Worm (Caenorhabditis elegans): ENCODE data around the gene W06G6.10.

W06G6.10 gene

DNA sequence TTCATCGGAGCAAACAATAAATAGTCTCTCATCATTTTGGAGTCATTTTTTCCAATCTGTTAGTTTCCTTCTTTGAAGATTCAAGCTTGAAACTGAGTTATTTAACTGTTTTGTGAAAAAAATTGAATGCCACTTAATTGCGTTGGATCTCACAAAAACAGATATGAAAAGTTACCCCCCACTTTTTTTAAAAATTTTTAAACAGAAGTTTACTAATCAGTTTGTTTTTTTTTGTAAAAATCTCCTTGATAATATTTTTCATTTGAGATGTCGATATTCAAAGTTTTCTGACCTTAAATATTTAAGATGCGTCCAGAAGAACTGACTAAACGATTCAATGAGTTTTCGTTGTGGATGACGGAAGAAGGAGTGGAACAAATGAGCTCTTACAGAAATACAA lies 40.7 kb downstream of the W06G6.10 start, which contains the start of gene Y32B12C.1:
TSS of gene Y32B12C.1 (plus strand) at position 301 of the 400 bp plus-strand sequence.
- TF ChIP-seq lin-32 (GFP tag; optimal IDR thresholded peaks at IDR 0.05) (no peak), unc-62 (GFP tag; optimal IDR thresholded peaks at IDR 0.05) (no peak), tbx-8 (GFP tag; optimal IDR thresholded peaks at IDR 0.05) (no peak), sptf-1 (tag; optimal IDR thresholded peaks at IDR 0.05) (no peak), unc-39 (tag; optimal IDR thresholded peaks at IDR 0.05) (no peak), ceh-43 (GFP tag; optimal IDR thresholded peaks at IDR 0.05) (no peak), pha-4 (tag; optimal IDR thresholded peaks at IDR 0.05) (no peak), ceh-39 (tag; optimal IDR thresholded peaks at IDR 0.05) (no peak), ztf-11 (tag; optimal IDR thresholded peaks at IDR 0.05) (no peak), snpc-4 (tag; optimal IDR thresholded peaks at IDR 0.05) (no peak), nhr-76 (tag; optimal IDR thresholded peaks at IDR 0.05) (no peak), elt-3 (tag; optimal IDR thresholded peaks at IDR 0.05) (no peak)

DNA sequence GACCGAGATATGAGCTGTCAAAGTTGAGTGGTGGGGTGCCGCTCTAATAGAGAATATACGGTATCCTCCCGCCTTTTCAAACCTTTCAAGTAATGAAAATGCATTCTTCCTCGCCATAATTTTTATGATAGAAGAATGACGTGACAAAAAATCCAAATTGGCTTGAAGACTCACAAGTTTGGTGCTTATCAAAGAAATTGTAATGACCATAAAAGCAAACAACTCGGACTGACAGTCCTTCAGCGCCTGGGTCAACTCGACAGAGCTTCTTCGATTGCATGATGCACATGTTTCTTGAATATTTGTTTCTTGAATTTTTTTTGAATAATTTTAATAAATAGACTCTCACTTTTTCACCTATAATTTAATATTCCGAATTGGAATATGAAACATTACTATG lies 41.5 kb downstream of the W06G6.10 start:
- TF ChIP-seq M03D4.4 (tag; optimal IDR thresholded peaks at IDR 0.05) (no peak), ces-1 (GFP tag; optimal IDR thresholded peaks at IDR 0.05) (no peak), nhr-2 (tag; optimal IDR thresholded peaks at IDR 0.05) (no peak), lin-13 (tag; optimal IDR thresholded peaks at IDR 0.05) (no peak)

DNA sequence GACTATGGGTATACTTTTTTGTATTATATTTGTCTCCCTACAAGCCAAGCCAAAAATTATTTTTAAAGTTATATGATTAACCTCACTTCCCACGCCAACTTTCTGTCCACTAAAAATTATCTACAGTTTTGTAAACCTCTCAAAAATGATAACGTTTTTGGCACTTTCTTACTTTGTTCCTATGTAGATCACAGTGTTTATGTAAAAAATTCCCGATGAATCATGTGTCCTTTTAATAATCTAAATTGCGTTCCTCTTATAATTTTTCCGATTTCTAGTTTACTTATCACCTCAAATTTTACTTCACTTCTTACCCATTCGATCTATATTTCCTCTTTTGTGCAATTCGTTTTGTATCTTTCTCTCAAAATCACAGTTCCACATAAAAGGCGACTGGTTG lies 42.7 kb downstream of the W06G6.10 start:
- TF ChIP-seq flh-1 (GFP tag; optimal IDR thresholded peaks at IDR 0.05) = no peak
- no peak for TF ChIP-seq lin-13 (tag; optimal IDR thresholded peaks at IDR 0.05)
- no peak for TF ChIP-seq ceh-83 (GFP tag; optimal IDR thresholded peaks at IDR 0.05)
- no peak for TF ChIP-seq nhr-76 (tag; optimal IDR thresholded peaks at IDR 0.05)
- TF ChIP-seq lsy-2 (tag; optimal IDR thresholded peaks at IDR 0.05) = no peak
- TF ChIP-seq unc-39 (tag; optimal IDR thresholded peaks at IDR 0.05) = no peak

DNA sequence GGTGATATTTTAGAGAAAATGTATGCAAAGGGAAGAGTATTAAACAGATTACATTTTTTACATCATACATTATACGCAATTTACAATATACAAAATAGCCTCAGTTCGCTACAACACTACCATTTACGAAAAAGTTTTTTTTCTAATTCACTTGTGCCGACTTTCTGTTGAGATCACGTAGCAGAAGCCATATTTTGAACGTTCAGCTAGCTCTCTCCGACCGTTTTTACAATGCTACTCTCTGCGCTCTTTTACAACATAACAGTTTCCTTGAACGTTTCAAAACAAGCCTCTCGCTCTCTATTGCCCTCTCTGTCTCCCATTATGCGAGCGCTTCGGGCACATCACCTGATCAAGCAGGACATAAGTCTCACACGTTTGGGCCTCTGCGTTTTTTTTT lies 43.9 kb downstream of the W06G6.10 start, which contains the start of gene T03E6.8:
TSS of gene T03E6.8 (minus strand) at position 101 of the 400 bp plus-strand sequence.
- TF ChIP-seq lin-13 (tag; optimal IDR thresholded peaks at IDR 0.05) (no peak), elt-3 (tag; optimal IDR thresholded peaks at IDR 0.05) (no peak), ceh-39 (tag; optimal IDR thresholded peaks at IDR 0.05) (no peak), M03D4.4 (tag; optimal IDR thresholded peaks at IDR 0.05) (no peak), drap-1 (GFP tag; optimal IDR thresholded peaks at IDR 0.05) (no peak)

DNA sequence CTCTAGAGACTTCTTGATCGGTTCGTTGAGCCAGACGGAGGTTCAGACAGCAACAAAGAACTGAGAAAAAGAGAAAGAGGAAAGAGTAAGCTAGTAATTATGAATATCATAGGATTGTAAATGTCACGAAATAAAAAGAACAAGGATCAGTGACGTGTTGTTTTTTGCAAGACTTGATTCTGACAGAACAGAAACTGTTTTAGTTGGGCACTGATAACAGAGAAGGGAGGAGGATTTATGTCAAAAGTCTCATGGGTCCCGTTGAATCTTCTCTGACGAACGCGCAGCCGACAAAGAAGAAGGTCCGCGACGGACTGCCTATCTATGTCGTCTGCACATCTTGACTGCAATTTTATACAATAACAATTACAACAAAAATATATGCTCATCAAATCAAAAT lies 46.4 kb downstream of the W06G6.10 start, which contains the start of gene T03E6.9:
TSS of gene T03E6.9 (minus strand) at position 101 of the 400 bp plus-strand sequence.
- TF ChIP-seq lin-13 (tag; optimal IDR thresholded peaks at IDR 0.05) (no peak), nhr-12 (tag; optimal IDR thresholded peaks at IDR 0.05) (no peak), ham-2 (GFP tag; optimal IDR thresholded peaks at IDR 0.05) (no peak), flh-1 (GFP tag; optimal IDR thresholded peaks at IDR 0.05) (no peak), mls-2 (tag; optimal IDR thresholded peaks at IDR 0.05) (no peak), lin-32 (GFP tag; optimal IDR thresholded peaks at IDR 0.05) (no peak), ces-1 (GFP tag; optimal IDR thresholded peaks at IDR 0.05) (no peak), hlh-1 (tag; optimal IDR thresholded peaks at IDR 0.05) (no peak), ceh-39 (tag; optimal IDR thresholded peaks at IDR 0.05) (no peak), bed-3 (GFP tag; optimal IDR thresholded peaks at IDR 0.05) (no peak), mab-5 (tag; optimal IDR thresholded peaks at IDR 0.05) (no peak), unc-39 (tag; optimal IDR thresholded peaks at IDR 0.05) (no peak), ztf-11 (tag; optimal IDR thresholded peaks at IDR 0.05) (no peak), nhr-2 (tag; optimal IDR thresholded peaks at IDR 0.05) (no peak), unc-120 (tag; optimal IDR thresholded peaks at IDR 0.05; ENCODE audit: poor library complexity, severe bottlenecking) (no peak), M03D4.4 (tag; optimal IDR thresholded peaks at IDR 0.05) (no peak), ceh-83 (GFP tag; optimal IDR thresholded peaks at IDR 0.05) (no peak)

DNA sequence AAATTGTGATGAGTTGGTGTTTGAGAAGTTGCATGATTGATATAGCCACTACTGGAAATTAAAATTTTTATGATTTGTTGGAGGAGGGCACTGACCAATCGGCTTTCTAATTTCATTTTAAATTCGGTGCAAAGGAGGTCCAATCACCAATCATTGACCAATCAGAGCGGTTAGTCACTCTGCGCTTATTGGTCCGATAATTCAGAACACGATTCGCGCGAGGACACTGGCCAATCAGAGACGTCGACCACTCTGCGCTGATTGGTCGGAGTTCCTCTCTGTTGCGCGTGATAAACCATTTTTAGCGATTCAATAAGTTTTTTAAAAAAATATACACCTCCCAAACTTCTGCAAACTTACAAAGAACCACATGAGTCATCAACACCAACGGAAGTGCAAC lies 47.2 kb downstream of the W06G6.10 start:
- TF ChIP-seq lin-13 (tag; optimal IDR thresholded peaks at IDR 0.05) (no peak), drap-1 (GFP tag; optimal IDR thresholded peaks at IDR 0.05) (no peak), mep-1 (tag; optimal IDR thresholded peaks at IDR 0.05) (no peak), unc-62 (GFP tag; optimal IDR thresholded peaks at IDR 0.05) (no peak), hlh-1 (tag; optimal IDR thresholded peaks at IDR 0.05) (no peak), nhr-12 (tag; optimal IDR thresholded peaks at IDR 0.05) (no peak), mls-2 (tag; optimal IDR thresholded peaks at IDR 0.05) (no peak), ceh-39 (tag; optimal IDR thresholded peaks at IDR 0.05) (no peak), nhr-2 (tag; optimal IDR thresholded peaks at IDR 0.05) (no peak), elt-3 (tag; optimal IDR thresholded peaks at IDR 0.05) (no peak), ces-1 (GFP tag; optimal IDR thresholded peaks at IDR 0.05) (no peak)
